Worm (Caenorhabditis elegans): Measurements from ENCODE around the gene F19H6.4.

Gene F19H6.4

DNA sequence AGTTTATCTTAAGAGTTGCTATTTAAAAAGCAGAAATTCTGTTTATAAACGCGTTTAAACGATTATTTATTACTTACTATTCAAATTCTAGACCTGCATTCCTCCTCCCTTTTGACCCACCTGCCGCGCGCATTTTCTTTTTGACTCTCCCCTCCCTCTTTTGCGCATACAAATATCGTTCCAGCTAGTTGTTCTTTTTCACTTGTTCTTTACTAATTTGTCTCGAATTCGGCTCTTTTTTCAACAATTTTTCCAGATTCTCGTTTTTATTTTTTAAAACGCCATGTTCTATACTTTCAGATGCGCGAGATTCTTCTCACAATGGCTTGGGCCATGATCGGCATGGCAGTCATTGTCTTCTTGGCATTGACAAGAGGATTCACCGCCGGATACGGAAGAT, at the start of gene F19H6.4:
F19H6.4 (plus strand) TSS at position 301 of the 400 bp plus-strand sequence.
- TF ChIP-seq fax-1 (tag; optimal IDR thresholded peaks at IDR 0.05) (no peak), tbx-7 (tag; optimal IDR thresholded peaks at IDR 0.05) (no peak), che-1 (tag; optimal IDR thresholded peaks at IDR 0.05) (no peak), pha-4 (tag; optimal IDR thresholded peaks at IDR 0.05) (no peak)

- TF ChIP-seq sox-2 (GFP tag; IDR thresholded peaks at IDR 0.05) (no peak), hlh-13 (GFP tag; optimal IDR thresholded peaks at IDR 0.05) (no peak), nhr-232 (tag; optimal IDR thresholded peaks at IDR 0.05) (no peak), K09A11.1 (tag; optimal IDR thresholded peaks at IDR 0.05; ENCODE audit: insufficient read depth) (no peak), unc-55 (GFP tag; optimal IDR thresholded peaks at IDR 0.05) (no peak), dmd-4 (tag; optimal IDR thresholded peaks at IDR 0.05; ENCODE audit: borderline replicate concordance) (no peak), ama-1 (optimal IDR thresholded peaks at IDR 0.05) (no peak)
Measured at ce11 chrX:12317560-12317959, 47.9 kb upstream of the F19H6.4 start.

DNA sequence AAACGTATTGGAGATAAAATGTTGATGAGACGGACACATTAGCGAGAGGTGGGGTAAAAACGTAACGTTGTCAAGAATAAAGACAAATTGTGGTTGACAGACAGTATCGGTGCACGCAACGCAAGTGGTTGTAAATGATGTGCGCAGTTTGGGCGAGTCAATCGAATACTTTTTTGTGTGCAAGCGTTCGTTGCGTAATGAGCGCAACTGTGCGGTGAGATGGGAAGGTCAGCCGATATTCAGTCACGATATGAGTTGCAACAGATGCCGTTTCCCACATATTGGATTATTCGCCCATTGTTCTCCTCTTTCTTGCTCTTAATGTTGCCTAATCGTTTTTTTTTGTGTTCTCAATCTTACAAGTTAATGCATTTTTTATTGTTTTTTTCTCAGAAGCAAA, 44.8 kb upstream of the F19H6.4 start, which contains the start of gene ceh-40:
ceh-40 (minus strand) TSS at position 41 of the 400 bp plus-strand sequence.
- TF ChIP-seq tbx-2 (tag; optimal IDR thresholded peaks at IDR 0.05): peak; percentile 35
- peak; percentile 49 for TF ChIP-seq unc-55 (GFP tag; optimal IDR thresholded peaks at IDR 0.05)
- no peak for TF ChIP-seq ceh-34 (tag; optimal IDR thresholded peaks at IDR 0.05)
- peak; percentile 26 for TF ChIP-seq elt-2 (tag; optimal IDR thresholded peaks at IDR 0.05)

DNA sequence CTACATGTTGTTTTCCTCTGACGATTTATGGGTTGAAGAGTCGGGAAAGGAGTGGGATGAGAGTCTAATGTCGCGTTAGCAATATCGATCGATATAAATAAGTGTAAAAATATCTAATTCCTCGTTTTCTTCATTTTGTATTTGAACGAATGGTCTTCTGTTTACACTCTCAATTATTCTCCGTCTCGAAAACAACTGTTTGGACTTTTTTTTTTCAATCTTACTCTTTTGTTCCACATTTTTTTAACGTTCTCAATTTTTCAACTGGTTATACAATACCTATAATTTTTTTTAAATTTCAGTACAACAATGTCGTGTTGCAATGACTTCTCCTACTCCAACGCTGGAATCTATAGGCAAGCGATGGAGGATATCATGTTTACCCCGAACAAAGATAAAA, 44.1 kb upstream of the F19H6.4 start, which contains the start of gene F17A2.13:
F17A2.13 (plus strand) TSS at position 301 of the 400 bp plus-strand sequence.
- no peak for TF ChIP-seq nhr-232 (tag; optimal IDR thresholded peaks at IDR 0.05)
- no peak for TF ChIP-seq unc-55 (GFP tag; optimal IDR thresholded peaks at IDR 0.05)
- TF ChIP-seq ceh-18 (tag; optimal IDR thresholded peaks at IDR 0.05): no peak
- TF ChIP-seq che-1 (tag; optimal IDR thresholded peaks at IDR 0.05): no peak
- TF ChIP-seq pha-2 (tag; optimal IDR thresholded peaks at IDR 0.05): no peak
- TF ChIP-seq elt-2 (tag; optimal IDR thresholded peaks at IDR 0.05): no peak
- no peak for TF ChIP-seq hlh-8 (tag; optimal IDR thresholded peaks at IDR 0.05)
- TF ChIP-seq fkh-10 (GFP tag; optimal IDR thresholded peaks at IDR 0.05): no peak
- TF ChIP-seq ref-2 (tag; optimal IDR thresholded peaks at IDR 0.05): no peak
- no peak for TF ChIP-seq lim-6 (tag; optimal IDR thresholded peaks at IDR 0.05)

DNA sequence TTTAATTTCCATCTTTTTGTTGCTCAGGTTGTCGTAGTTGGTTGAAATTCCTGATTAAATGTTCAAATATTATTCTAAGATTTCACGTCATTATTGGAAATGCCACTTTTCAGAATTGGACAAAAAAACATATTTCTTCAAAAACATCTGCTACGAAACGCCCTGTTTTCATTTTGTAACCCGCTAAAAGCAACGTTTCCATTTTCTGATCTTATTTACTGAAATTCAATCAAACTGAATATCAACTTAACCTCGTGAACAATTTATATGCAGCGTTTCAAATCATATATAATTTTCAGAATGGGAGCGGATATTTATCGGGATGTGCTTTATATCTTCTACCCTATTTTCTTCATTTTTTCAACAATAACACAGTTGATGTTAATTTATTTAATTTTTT, 42.0 kb upstream of the F19H6.4 start, which contains the start of gene srd-40:
srd-40 (plus strand) TSS at position 301 of the 400 bp plus-strand sequence.
- TF ChIP-seq ref-2 (tag; optimal IDR thresholded peaks at IDR 0.05) (no peak), K02D7.2 (tag; optimal IDR thresholded peaks at IDR 0.05) (no peak), ceh-31 (tag; optimal IDR thresholded peaks at IDR 0.05) (no peak), ceh-19 (GFP tag; optimal IDR thresholded peaks at IDR 0.05) (no peak), sox-4 (tag; optimal IDR thresholded peaks at IDR 0.05) (no peak), hlh-13 (GFP tag; optimal IDR thresholded peaks at IDR 0.05) (no peak), pqm-1 (tag; optimal IDR thresholded peaks at IDR 0.05) (no peak)

DNA sequence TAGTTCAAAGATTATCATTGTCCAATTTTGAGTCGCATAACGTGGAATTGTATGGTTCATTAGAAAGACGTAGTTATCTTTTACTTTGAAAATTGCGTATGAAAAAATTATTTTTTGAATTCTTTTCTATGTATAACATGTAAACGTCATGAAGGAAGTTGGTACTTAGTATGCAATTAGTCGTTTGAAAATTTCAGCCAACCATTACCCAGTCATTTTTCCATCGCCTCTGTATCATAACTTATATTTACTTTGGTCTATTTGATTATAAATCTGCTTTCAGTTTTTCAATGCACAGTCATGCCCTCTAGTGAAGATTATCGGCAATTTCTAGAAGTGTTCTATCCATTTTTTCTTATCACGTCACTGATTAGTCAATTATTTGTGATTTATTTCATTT, 39.1 kb upstream of the F19H6.4 start, which contains the start of gene srd-41:
srd-41 (plus strand) TSS at position 301 of the 400 bp plus-strand sequence.
- TF ChIP-seq zip-5 (tag; optimal IDR thresholded peaks at IDR 0.05) (no peak), unc-42 (tag; optimal IDR thresholded peaks at IDR 0.05) (no peak), K02D7.2 (tag; optimal IDR thresholded peaks at IDR 0.05) (no peak), hlh-8 (tag; optimal IDR thresholded peaks at IDR 0.05) (no peak), ama-1 (optimal IDR thresholded peaks at IDR 0.05) (no peak), ceh-19 (GFP tag; optimal IDR thresholded peaks at IDR 0.05) (no peak), sox-4 (tag; optimal IDR thresholded peaks at IDR 0.05) (no peak), elt-2 (tag; optimal IDR thresholded peaks at IDR 0.05) (no peak), F13H6.1 (tag; optimal IDR thresholded peaks at IDR 0.05) (no peak), ceh-48 (tag; optimal IDR thresholded peaks at IDR 0.05) (no peak), che-1 (tag; optimal IDR thresholded peaks at IDR 0.05) (no peak), ceh-2 (tag; optimal IDR thresholded peaks at IDR 0.05) (no peak), hlh-15 (tag; optimal IDR thresholded peaks at IDR 0.05) (no peak), npax-4 (tag; optimal IDR thresholded peaks at IDR 0.05) (no peak), nfya-1 (tag; optimal IDR thresholded peaks at IDR 0.05) (no peak), pqm-1 (tag; optimal IDR thresholded peaks at IDR 0.05) (no peak), ceh-24 (tag; optimal IDR thresholded peaks at IDR 0.05) (no peak), dmd-4 (tag; optimal IDR thresholded peaks at IDR 0.05; ENCODE audit: borderline replicate concordance) (no peak), ceh-18 (tag; optimal IDR thresholded peaks at IDR 0.05) (no peak)
